Fruit fly (Drosophila melanogaster): Measurements from ENCODE around the gene barc.

barc gene

DNA sequence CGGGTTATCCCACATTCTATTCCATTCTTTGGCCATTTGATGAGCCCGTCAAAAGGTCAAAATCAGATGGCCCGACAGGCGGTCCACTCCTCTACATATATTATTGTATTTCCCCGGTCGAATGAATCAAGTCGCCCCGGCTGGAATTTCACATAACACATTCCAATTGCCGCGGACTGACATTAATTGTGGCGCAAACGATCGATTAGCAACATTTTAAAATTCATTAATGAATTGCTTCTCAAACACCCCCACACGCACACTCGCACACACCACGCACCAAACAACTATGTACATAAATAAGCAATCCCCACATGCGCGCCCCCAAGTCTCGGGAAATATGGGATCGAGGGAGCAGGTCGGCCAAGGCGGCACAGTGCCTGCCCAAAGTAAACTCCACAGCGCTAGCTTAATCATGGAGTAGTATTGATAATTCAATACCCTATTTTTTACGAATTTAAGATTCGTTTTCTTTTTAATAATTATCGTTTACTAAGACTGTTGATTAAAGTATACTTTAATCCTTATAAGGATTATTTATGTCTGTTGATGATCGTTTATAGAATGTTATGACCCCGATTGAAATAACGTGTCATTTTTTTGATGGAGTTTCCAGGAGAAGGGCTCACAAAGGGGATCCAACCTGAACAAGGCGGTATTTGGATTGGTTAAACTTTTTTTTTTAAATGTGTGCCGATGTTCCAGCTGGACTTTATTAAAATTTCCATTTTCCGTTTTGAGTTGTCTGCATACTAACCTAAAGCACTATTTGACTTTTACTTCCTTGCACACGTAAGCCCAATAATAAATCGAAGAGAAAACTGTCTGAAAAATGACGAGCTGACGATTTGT, 32.6 kb upstream of the barc start:
- TF ChIP-seq CG13204 (GFP tag; optimal IDR thresholded peaks at IDR 0.05) (no peak), CG4496 (GFP tag; IDR thresholded peaks at IDR 0.05) (no peak), CG15710 (tag; optimal IDR thresholded peaks at IDR 0.05) (no peak), CG14655 (GFP tag; optimal IDR thresholded peaks at IDR 0.05) (no peak), EcR (GFP tag; optimal IDR thresholded peaks at IDR 0.05) (no peak), rn (GFP tag; IDR thresholded peaks at IDR 0.05) (no peak), CG8301 (tag; optimal IDR thresholded peaks at IDR 0.05) (no peak), CG12605 (GFP tag; IDR thresholded peaks at IDR 0.05) (no peak), Pif1A (GFP tag; optimal IDR thresholded peaks at IDR 0.05) (no peak)

DNA sequence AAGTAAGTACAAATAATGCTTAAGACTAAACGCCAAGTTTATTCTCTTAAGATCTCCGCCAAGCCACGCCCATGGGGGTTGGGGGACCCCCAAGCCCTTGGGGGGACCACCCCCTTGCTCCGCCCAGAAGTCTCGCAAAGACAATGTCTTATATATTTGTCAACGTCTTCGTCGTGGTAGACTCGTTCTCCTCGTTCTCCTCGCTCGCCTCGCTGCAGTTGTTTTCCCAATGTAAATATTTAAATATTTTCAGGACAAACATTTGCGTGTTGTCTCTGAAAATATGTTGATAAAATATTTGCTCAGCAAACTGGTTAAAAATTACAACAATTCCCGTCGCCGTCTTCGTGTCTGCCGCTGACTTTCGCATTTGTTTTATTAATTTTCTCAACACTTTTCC, 31.3 kb upstream of the barc start:
- TF ChIP-seq Pif1A (GFP tag; optimal IDR thresholded peaks at IDR 0.05), result peak; percentile 21
- no peak for TF ChIP-seq CG8159 (tag; optimal IDR thresholded peaks at IDR 0.05)
- peak; percentile 10 for TF ChIP-seq Pif1B (GFP tag; optimal IDR thresholded peaks at IDR 0.05)

DNA sequence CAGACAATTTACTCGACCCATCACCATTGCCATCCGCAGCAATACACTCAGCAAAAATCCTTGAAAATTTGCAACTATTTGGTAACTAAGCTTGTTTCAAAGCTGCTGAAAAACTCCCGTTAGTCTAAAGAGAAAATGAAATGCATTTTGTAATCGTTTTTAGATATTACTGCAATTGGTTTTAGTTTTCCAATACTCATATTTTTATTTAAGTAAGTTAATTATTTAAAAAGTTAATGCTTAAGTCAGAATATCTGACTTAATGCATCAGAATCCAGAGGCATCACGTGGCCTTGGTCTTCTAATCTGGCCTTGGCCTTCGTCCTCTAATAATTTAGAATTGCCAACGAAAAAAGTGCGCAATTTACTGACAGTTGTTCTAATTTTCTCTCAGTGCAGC, 29.9 kb upstream of the barc start:
- TF ChIP-seq rn (GFP tag; IDR thresholded peaks at IDR 0.05) (no peak), CG9948 (tag; optimal IDR thresholded peaks at IDR 0.05) (no peak), Ets98B (GFP tag; IDR thresholded peaks at IDR 0.05) (no peak), CG14655 (GFP tag; optimal IDR thresholded peaks at IDR 0.05) (peak; percentile 15)

DNA sequence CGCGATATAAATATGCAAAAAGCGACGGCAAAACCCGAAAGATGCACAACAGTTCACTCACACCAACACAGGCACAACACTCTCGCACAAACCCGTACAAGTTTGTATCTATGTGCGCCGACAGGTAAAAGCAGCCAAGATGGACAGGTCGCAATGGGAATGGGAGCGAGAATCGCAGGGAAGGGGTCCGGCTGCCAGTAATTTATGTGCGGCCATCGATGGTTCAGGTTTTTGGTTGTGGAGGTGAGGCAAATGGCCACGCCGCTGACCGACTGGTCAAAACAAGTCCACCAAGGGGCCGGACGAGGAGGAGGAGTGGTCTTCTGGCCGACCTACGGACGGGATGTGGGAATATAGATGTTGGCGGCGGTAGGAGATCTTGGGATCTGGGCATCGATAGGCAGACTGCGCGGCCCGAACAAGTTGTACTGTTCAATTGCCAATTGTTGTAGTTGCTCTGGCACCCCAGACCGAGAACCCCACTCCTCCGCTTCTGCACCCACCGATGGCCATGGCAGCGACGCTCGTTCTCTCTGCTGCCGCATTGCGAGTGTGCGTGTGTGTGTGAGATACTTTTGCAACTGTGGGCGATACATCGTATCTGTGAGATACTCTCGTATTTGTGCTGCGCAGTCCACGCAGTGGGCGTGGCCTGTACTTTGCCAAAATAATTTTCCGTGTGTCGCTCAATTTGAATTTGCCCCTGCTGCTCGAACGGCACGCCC, 27.4 kb upstream of the barc start:
- no peak for TF ChIP-seq Snoo (tag; optimal IDR thresholded peaks at IDR 0.05)
- no peak for TF ChIP-seq CG8301 (tag; optimal IDR thresholded peaks at IDR 0.05)
- TF ChIP-seq D1 (tag; optimal IDR thresholded peaks at IDR 0.05), result no peak
- no peak for TF ChIP-seq rn (GFP tag; IDR thresholded peaks at IDR 0.05)
- TF ChIP-seq EcR (GFP tag; optimal IDR thresholded peaks at IDR 0.05), result no peak
- no peak for TF ChIP-seq CG15710 (tag; optimal IDR thresholded peaks at IDR 0.05)
- TF ChIP-seq CG8159 (tag; optimal IDR thresholded peaks at IDR 0.05), result no peak
- no peak for TF ChIP-seq Pif1A (GFP tag; optimal IDR thresholded peaks at IDR 0.05)
- no peak for TF ChIP-seq CG34367 (tag; optimal IDR thresholded peaks at IDR 0.05)
- TF ChIP-seq CG32121 (GFP tag; IDR thresholded peaks at IDR 0.05), result no peak
- TF ChIP-seq fd96Ca (GFP tag; IDR thresholded peaks at IDR 0.05), result no peak
- no peak for TF ChIP-seq CG4496 (GFP tag; IDR thresholded peaks at IDR 0.05)
- TF ChIP-seq CG17806 (tag; optimal IDR thresholded peaks at IDR 0.05), result no peak
- no peak for TF ChIP-seq CG10348 (GFP tag; IDR thresholded peaks at IDR 0.05)
- no peak for TF ChIP-seq CG13204 (GFP tag; optimal IDR thresholded peaks at IDR 0.05)
- TF ChIP-seq CG9948 (tag; optimal IDR thresholded peaks at IDR 0.05), result no peak
- TF ChIP-seq CG12605 (GFP tag; IDR thresholded peaks at IDR 0.05), result no peak
- no peak for TF ChIP-seq Pif1B (GFP tag; optimal IDR thresholded peaks at IDR 0.05)
- TF ChIP-seq Ets98B (GFP tag; IDR thresholded peaks at IDR 0.05), result no peak
- TF ChIP-seq gl (tag; optimal IDR thresholded peaks at IDR 0.05), result no peak

DNA sequence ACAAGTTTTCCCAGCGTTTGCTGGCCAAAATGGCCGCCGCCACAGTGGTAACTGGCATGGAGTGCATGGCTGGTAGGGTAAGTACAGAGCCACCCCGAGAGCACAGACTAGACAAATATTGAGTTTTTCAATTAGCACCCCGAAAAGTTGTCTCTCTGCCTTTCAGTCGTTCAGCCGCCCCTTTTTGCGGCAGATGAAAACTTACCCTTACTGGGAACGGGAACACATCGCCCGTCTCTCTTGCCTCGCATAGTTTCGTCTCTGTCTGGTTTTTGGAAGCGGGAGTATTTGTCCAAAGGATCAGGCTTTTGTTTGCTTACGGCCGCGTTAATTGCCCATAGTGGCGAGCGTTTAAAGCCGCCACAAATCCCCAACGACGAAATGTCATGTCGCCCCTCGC, 25.8 kb upstream of the barc start:
- TF ChIP-seq Pif1B (GFP tag; optimal IDR thresholded peaks at IDR 0.05) (no peak), CG8159 (tag; optimal IDR thresholded peaks at IDR 0.05) (no peak), CG17806 (tag; optimal IDR thresholded peaks at IDR 0.05) (no peak), EcR (GFP tag; optimal IDR thresholded peaks at IDR 0.05) (no peak), D1 (tag; optimal IDR thresholded peaks at IDR 0.05) (no peak), gl (tag; optimal IDR thresholded peaks at IDR 0.05) (no peak), Pif1A (GFP tag; optimal IDR thresholded peaks at IDR 0.05) (no peak), CG9948 (tag; optimal IDR thresholded peaks at IDR 0.05) (no peak), CG15710 (tag; optimal IDR thresholded peaks at IDR 0.05) (no peak), CG8301 (tag; optimal IDR thresholded peaks at IDR 0.05) (no peak), CG32121 (GFP tag; IDR thresholded peaks at IDR 0.05) (no peak)

DNA sequence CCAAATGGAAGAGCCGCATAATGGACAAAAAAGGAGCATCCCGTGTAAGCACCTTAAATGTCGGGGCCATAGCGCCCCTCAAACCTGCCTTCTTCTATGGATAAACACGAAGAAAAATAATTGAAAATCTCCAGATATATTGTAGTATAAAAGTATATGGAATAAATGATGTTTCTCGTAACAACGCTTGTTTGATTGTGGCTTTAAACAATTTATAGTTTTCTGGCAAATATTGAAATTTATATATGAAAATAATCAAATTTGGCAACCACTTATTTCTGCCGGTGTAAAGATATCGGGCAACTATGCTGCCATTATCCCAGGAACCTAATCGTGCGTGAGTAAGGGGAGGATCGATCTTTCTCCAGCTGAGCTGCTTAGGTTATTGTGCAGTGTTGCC, 22.3 kb upstream of the barc start:
- TF ChIP-seq Snoo (tag; optimal IDR thresholded peaks at IDR 0.05) (no peak), CG8301 (tag; optimal IDR thresholded peaks at IDR 0.05) (no peak), CG8159 (tag; optimal IDR thresholded peaks at IDR 0.05) (no peak), Pif1B (GFP tag; optimal IDR thresholded peaks at IDR 0.05) (no peak), CG9948 (tag; optimal IDR thresholded peaks at IDR 0.05) (no peak), CG10348 (GFP tag; IDR thresholded peaks at IDR 0.05) (no peak), CG14655 (GFP tag; optimal IDR thresholded peaks at IDR 0.05) (no peak), D1 (tag; optimal IDR thresholded peaks at IDR 0.05) (no peak), CG13204 (GFP tag; optimal IDR thresholded peaks at IDR 0.05) (no peak), CG15710 (tag; optimal IDR thresholded peaks at IDR 0.05) (no peak), Ets98B (GFP tag; IDR thresholded peaks at IDR 0.05) (no peak), gl (tag; optimal IDR thresholded peaks at IDR 0.05) (no peak)
